Worm (Caenorhabditis elegans): ENCODE measurements around the gene srd-23.

- TF ChIP-seq ref-1 (GFP tag; conservative IDR thresholded peaks at IDR 0.05) (no peak), cog-1 (tag; optimal IDR thresholded peaks at IDR 0.05) (no peak), med-1 (GFP tag; optimal IDR thresholded peaks at IDR 0.05; ENCODE audit: insufficient read depth) (no peak), flt-1 (GFP tag; IDR thresholded peaks at IDR 0.05) (no peak), ztf-23 (GFP tag; IDR thresholded peaks at IDR 0.05) (no peak), T22C8.4 (GFP tag; IDR thresholded peaks at IDR 0.05) (no peak)
Measured at ce11 chrIV:15168442-15168841, 11.3 kb upstream of the srd-23 start.
